Fruit fly (Drosophila melanogaster) S2 (cell line): Measurements from ENCODE around the gene CG5793.

ENCODE experiments used
- CG8478 ChIP-seq: fragments of >200 bp; optimal IDR thresholded peaks from 2 replicates; lab custom pipeline; 2018
- CTCF ChIP-seq, 2 experiments: fragments of >200 bp; optimal IDR thresholded peaks; 2 replicates each; lab custom pipeline; 2018

DNA sequence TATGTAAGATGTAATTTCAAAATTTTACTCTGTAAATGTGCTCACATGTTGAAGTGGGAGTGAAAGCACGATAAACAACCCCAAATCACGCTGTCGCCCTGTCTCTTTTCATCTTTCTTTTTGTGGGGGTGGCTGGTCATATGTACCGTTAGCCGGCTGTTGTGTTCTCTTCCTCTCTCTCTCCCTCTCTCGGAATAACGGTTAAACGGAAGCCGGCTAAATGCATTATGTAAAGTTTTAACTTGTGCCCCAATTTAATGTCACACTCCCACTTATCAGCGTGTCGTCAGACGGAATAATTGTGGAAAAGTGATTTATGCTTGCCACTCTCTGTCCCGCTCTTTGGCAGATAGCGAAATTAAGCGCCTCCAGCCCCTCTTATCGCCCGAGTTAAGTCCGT, 14.0 kb downstream of the CG5793 start:
- TF ChIP-seq CG8478: no peak
- TF ChIP-seq CTCF (optimal IDR thresholded peaks at IDR 0.05; lab: Kevin White, UChicago): no peak
